Fruit fly (Drosophila melanogaster) whole organism, embryonic: ENCODE measurements around the gene CycG.

Source experiments
- Abd-B ChIP-seq: fragments of 200-800 bp; sonication (Bioruptor generic); optimal IDR thresholded peaks from 2 replicates; lab custom pipeline; 2018; ENCODE audit warnings: missing biosample characterization, mild to moderate bottlenecking, missing genetic modification characterization, moderate library complexity
- Adf1 ChIP-seq: fragments of 200-800 bp; sonication (Bioruptor generic); IDR thresholded peaks from 2 replicates; pipeline ENCODE4 v1.3.6; 2022; ENCODE audit warnings: missing biosample characterization, missing genetic modification characterization
- Atf6 ChIP-seq: fragments of 200-800 bp; sonication (Bioruptor generic); IDR thresholded peaks from 2 replicates; pipeline ENCODE4 v1.3.6; 2022; ENCODE audit warnings: missing biosample characterization, missing genetic modification characterization
- B-H2 ChIP-seq: fragments of 200-800 bp; sonication (Bioruptor generic); optimal IDR thresholded peaks from 2 replicates; lab custom pipeline; 2018; ENCODE audit warnings: missing biosample characterization, mild to moderate bottlenecking, missing genetic modification characterization
- BEAF-32 ChIP-seq: fragments of 200-800 bp; sonication (Bioruptor generic); optimal IDR thresholded peaks from 3 replicates; lab custom pipeline; 2017; ENCODE audit warnings: missing biosample characterization, missing genetic modification characterization, mild to moderate bottlenecking, moderate library complexity, missing genetic modification reagents
- CG10431 ChIP-seq: fragments of 200-800 bp; sonication (Bioruptor generic); optimal IDR thresholded peaks from 3 replicates; lab custom pipeline; 2018; ENCODE audit warnings: missing biosample characterization, mild to moderate bottlenecking, missing genetic modification characterization
- CG10979 ChIP-seq: fragments of 200-800 bp; sonication (Bioruptor generic); optimal IDR thresholded peaks from 2 replicates; lab custom pipeline; 2018; ENCODE audit warnings: missing biosample characterization, mild to moderate bottlenecking, missing genetic modification characterization, moderate library complexity
- CG12659 ChIP-seq: fragments of 200-800 bp; sonication (Bioruptor generic); optimal IDR thresholded peaks from 3 replicates; lab custom pipeline; 2017; ENCODE audit warnings: mild to moderate bottlenecking, missing biosample characterization, missing genetic modification reagents, missing genetic modification characterization
- CG17328 ChIP-seq: fragments of 200-800 bp; sonication (Bioruptor generic); IDR thresholded peaks from 2 replicates; pipeline ENCODE4 v1.3.6; 2022; ENCODE audit warnings: missing biosample characterization, missing genetic modification characterization
- CG33557 ChIP-seq: fragments of 200-800 bp; sonication (Bioruptor generic); optimal IDR thresholded peaks from 2 replicates; lab custom pipeline; 2019; ENCODE audit warnings: missing biosample characterization, mild to moderate bottlenecking, missing genetic modification characterization, moderate library complexity
- CG6175 ChIP-seq: fragments of 200-800 bp; sonication (Bioruptor generic); IDR thresholded peaks from 3 replicates; pipeline ENCODE4 v1.3.6; 2022; ENCODE audit warnings: missing biosample characterization, missing genetic modification characterization
- CG7963 ChIP-seq: fragments of 200-800 bp; sonication (Bioruptor generic); IDR thresholded peaks from 3 replicates; pipeline ENCODE4 v1.3.6; 2022; ENCODE audit warnings: missing biosample characterization, missing genetic modification characterization; ENCODE audit not compliant: partially characterized antibody
- CoRest ChIP-seq: fragments of 200-800 bp; sonication (Bioruptor generic); optimal IDR thresholded peaks from 3 replicates; lab custom pipeline; 2018; ENCODE audit warnings: missing biosample characterization, mild to moderate bottlenecking, missing genetic modification characterization, moderate library complexity
- CrebB ChIP-seq: fragments of 200-800 bp; sonication (Bioruptor generic); optimal IDR thresholded peaks from 3 replicates; lab custom pipeline; 2018; ENCODE audit warnings: missing biosample characterization, mild to moderate bottlenecking, missing genetic modification characterization
- Ets97D ChIP-seq: fragments of 200-800 bp; sonication (Bioruptor generic); optimal IDR thresholded peaks from 3 replicates; lab custom pipeline; 2016; ENCODE audit warnings: missing biosample characterization, missing genetic modification characterization
- Mes4 ChIP-seq: fragments of 200-800 bp; sonication (Bioruptor generic); optimal IDR thresholded peaks from 2 replicates; lab custom pipeline; 2016; ENCODE audit warnings: missing biosample characterization, missing genetic modification characterization
- Myb ChIP-seq: fragments of 200-800 bp; sonication (Bioruptor generic); optimal IDR thresholded peaks from 2 replicates; lab custom pipeline; 2016; ENCODE audit warnings: missing biosample characterization, missing genetic modification characterization
- Oli ChIP-seq: fragments of 200-800 bp; sonication (Bioruptor generic); optimal IDR thresholded peaks from 2 replicates; lab custom pipeline; 2018; ENCODE audit warnings: missing biosample characterization, mild to moderate bottlenecking, missing genetic modification characterization, moderate library complexity
- Opbp ChIP-seq: fragments of 200-800 bp; sonication (Bioruptor generic); IDR thresholded peaks from 3 replicates; pipeline ENCODE4 v1.3.6; 2022; ENCODE audit warnings: missing biosample characterization, missing genetic modification characterization; ENCODE audit not compliant: partially characterized antibody
- Side ChIP-seq: fragments of 200-800 bp; sonication (Bioruptor generic); optimal IDR thresholded peaks from 2 replicates; lab custom pipeline; 2016; ENCODE audit warnings: missing biosample characterization, missing genetic modification characterization
- Sry-δ ChIP-seq: fragments of 200-800 bp; sonication (Bioruptor generic); optimal IDR thresholded peaks from 2 replicates; lab custom pipeline; 2016; ENCODE audit warnings: missing biosample characterization, missing genetic modification characterization
- Ssrp ChIP-seq: fragments of 200-800 bp; sonication (Bioruptor generic); optimal IDR thresholded peaks from 2 replicates; lab custom pipeline; 2018; ENCODE audit warnings: missing biosample characterization, mild to moderate bottlenecking, missing genetic modification characterization, moderate library complexity
- Xrp1 ChIP-seq: fragments of 200-800 bp; sonication (Bioruptor generic); IDR thresholded peaks from 2 replicates; pipeline ENCODE4 v1.3.6; 2022; ENCODE audit warnings: missing biosample characterization, missing genetic modification characterization
- ab ChIP-seq: fragments of 200-800 bp; sonication (Bioruptor generic); optimal IDR thresholded peaks from 2 replicates; lab custom pipeline; 2016; ENCODE audit warnings: missing biosample characterization, missing genetic modification characterization
- ato ChIP-seq: fragments of 200-800 bp; sonication (Bioruptor generic); IDR thresholded peaks from 2 replicates; pipeline ENCODE4 v1.3.6; 2022; ENCODE audit warnings: missing biosample characterization, missing genetic modification characterization; ENCODE audit not compliant: partially characterized antibody
- cato ChIP-seq: fragments of 200-800 bp; sonication (Bioruptor generic); optimal IDR thresholded peaks from 2 replicates; lab custom pipeline; 2016; ENCODE audit warnings: missing biosample characterization, missing genetic modification characterization, borderline replicate concordance
- ems ChIP-seq: fragments of 200-800 bp; sonication (Bioruptor generic); optimal IDR thresholded peaks from 3 replicates; lab custom pipeline; 2016; ENCODE audit warnings: missing biosample characterization, missing genetic modification characterization
- fd64A ChIP-seq: fragments of 200-800 bp; sonication (Bioruptor generic); optimal IDR thresholded peaks from 3 replicates; lab custom pipeline; 2018; ENCODE audit warnings: missing biosample characterization, mild to moderate bottlenecking, missing genetic modification characterization
- gcm2 ChIP-seq: fragments of 200-800 bp; sonication (Bioruptor generic); optimal IDR thresholded peaks from 2 replicates; lab custom pipeline; 2016; ENCODE audit warnings: missing biosample characterization, missing genetic modification characterization
- gfzf ChIP-seq: fragments of 200-800 bp; sonication (Bioruptor generic); optimal IDR thresholded peaks from 2 replicates; lab custom pipeline; 2016; ENCODE audit warnings: missing biosample characterization, mild to moderate bottlenecking, missing genetic modification characterization, moderate library complexity
- grau ChIP-seq: fragments of 200-800 bp; optimal IDR thresholded peaks from 3 replicates; lab custom pipeline; 2019; ENCODE audit warnings: missing biosample characterization, mild to moderate bottlenecking, missing genetic modification characterization, moderate library complexity
- gsb ChIP-seq: fragments of 200-800 bp; sonication (Bioruptor generic); IDR thresholded peaks from 2 replicates; pipeline ENCODE4 v1.3.6; 2022; ENCODE audit warnings: missing biosample characterization, missing genetic modification characterization
- h ChIP-seq: fragments of >200 bp; optimal IDR thresholded peaks from 2 replicates; lab custom pipeline; 2017
- hb ChIP-seq: fragments of 200-800 bp; sonication (Bioruptor generic); IDR thresholded peaks from 3 replicates; pipeline ENCODE4 v1.3.6; 2022; ENCODE audit warnings: missing biosample characterization, missing genetic modification characterization; ENCODE audit not compliant: partially characterized antibody
- ken ChIP-seq: fragments of 200-800 bp; sonication (Bioruptor generic); IDR thresholded peaks from 3 replicates; pipeline ENCODE4 v1.3.6; 2022; ENCODE audit warnings: missing biosample characterization, missing genetic modification characterization
- knrl ChIP-seq: fragments of 200-800 bp; sonication (Bioruptor generic); IDR thresholded peaks from 3 replicates; pipeline ENCODE4 v1.3.6; 2022; ENCODE audit warnings: missing biosample characterization, missing genetic modification characterization; ENCODE audit not compliant: partially characterized antibody
- lab ChIP-seq: fragments of 200-800 bp; sonication (Bioruptor generic); optimal IDR thresholded peaks from 3 replicates; lab custom pipeline; 2017; ENCODE audit warnings: missing biosample characterization, missing genetic modification characterization, mild to moderate bottlenecking, moderate library complexity, missing genetic modification reagents
- nom ChIP-seq: fragments of 200-800 bp; sonication (Bioruptor generic); optimal IDR thresholded peaks from 2 replicates; lab custom pipeline; 2017; ENCODE audit warnings: missing biosample characterization, missing genetic modification characterization, mild to moderate bottlenecking, moderate library complexity, missing genetic modification reagents
- peb ChIP-seq: fragments of 200-800 bp; sonication (Bioruptor generic); IDR thresholded peaks from 2 replicates; pipeline ENCODE4 v1.3.6; 2022; ENCODE audit warnings: missing biosample characterization, missing genetic modification characterization
- pfk ChIP-seq: fragments of 200-800 bp; sonication (Bioruptor generic); optimal IDR thresholded peaks from 2 replicates; lab custom pipeline; 2018; ENCODE audit warnings: missing biosample characterization, mild to moderate bottlenecking, missing genetic modification characterization, moderate library complexity
- repo ChIP-seq: fragments of 200-800 bp; sonication (Bioruptor generic); optimal IDR thresholded peaks from 2 replicates; lab custom pipeline; 2016; ENCODE audit warnings: missing biosample characterization, missing genetic modification characterization
- salm ChIP-seq: fragments of 200-800 bp; sonication (Bioruptor generic); optimal IDR thresholded peaks from 2 replicates; lab custom pipeline; 2018; ENCODE audit warnings: missing biosample characterization, mild to moderate bottlenecking, missing genetic modification characterization
- scrt ChIP-seq: fragments of 200-800 bp; sonication (Bioruptor generic); optimal IDR thresholded peaks from 2 replicates; lab custom pipeline; 2018; ENCODE audit warnings: missing biosample characterization, mild to moderate bottlenecking, missing genetic modification characterization, moderate library complexity
- so ChIP-seq: fragments of 200-800 bp; sonication (Bioruptor generic); IDR thresholded peaks from 3 replicates; pipeline ENCODE4 v1.3.6; 2022; ENCODE audit warnings: missing biosample characterization, missing genetic modification characterization
- stwl ChIP-seq: fragments of 200-800 bp; sonication (Bioruptor generic); optimal IDR thresholded peaks from 3 replicates; lab custom pipeline; 2018; ENCODE audit warnings: missing biosample characterization, mild to moderate bottlenecking, missing genetic modification characterization, moderate library complexity
- sug ChIP-seq: fragments of 200-800 bp; optimal IDR thresholded peaks from 2 replicates; lab custom pipeline; 2019; ENCODE audit warnings: missing biosample characterization, mild to moderate bottlenecking, missing genetic modification characterization, moderate library complexity
- tap ChIP-seq: fragments of 200-800 bp; optimal IDR thresholded peaks from 3 replicates; lab custom pipeline; 2019; ENCODE audit warnings: missing biosample characterization, mild to moderate bottlenecking, missing genetic modification characterization, moderate library complexity
- zfh1 ChIP-seq: fragments of 200-800 bp; sonication (Bioruptor generic); IDR thresholded peaks from 3 replicates; pipeline ENCODE4 v1.3.6; 2022; ENCODE audit warnings: missing biosample characterization, missing genetic modification characterization

Gene CycG

dm6 chr3R:31596071-31596883 is 16.2 kb downstream of the CycG start, which contains the start of gene RpL6 (continued):
- TF ChIP-seq tap (tag; lab: Kevin White, UChicago) (peak; percentile 29), scrt (GFP tag; lab: Kevin White, UChicago) (no peak), CG10979 (peak; percentile 26), CG17328 (peak; percentile 34; the same call in 1 of the 2 replicates), Mes4 (GFP tag; lab: Kevin White, UChicago) (no peak), CrebB (tag; lab: Kevin White, UChicago) (peak; percentile 36), CG7963 (GFP tag; lab: Robert Waterston, UW) (peak; percentile 71), CoRest (tag; lab: Kevin White, UChicago) (peak; percentile 36), Sry-δ (GFP tag; lab: Kevin White, UChicago) (peak; percentile 85), Opbp (peak; percentile 63; the same call in 1 of the 3 replicates), pfk (GFP tag; lab: Kevin White, UChicago) (peak; percentile 47), lab (peak; percentile 44), CG12659 (GFP tag; lab: Kevin White, UChicago) (peak; percentile 76), Ssrp (no peak), Xrp1 (GFP tag; lab: Robert Waterston, UW) (peak; percentile 7; the same call in 1 of the 2 replicates), CG6175 (GFP tag; lab: Robert Waterston, UW) (no peak), ato (peak; percentile 81), gfzf (GFP tag; lab: Kevin White, UChicago) (peak; percentile 93), B-H2 (GFP tag; lab: Kevin White, UChicago) (peak; percentile 30), ken (GFP tag; lab: Robert Waterston, UW) (0 out of 3 replicates have a peak, but pooled peaks have one; percentile 37), repo (GFP tag; lab: Kevin White, UChicago) (no peak), ab (GFP tag; lab: Kevin White, UChicago) (no peak), Side (GFP tag; lab: Kevin White, UChicago) (peak; percentile 20), grau (tag; lab: Kevin White, UChicago) (no peak), sug (tag; lab: Kevin White, UChicago) (peak; percentile 1), Myb (GFP tag; lab: Kevin White, UChicago) (peak; percentile 98), peb (GFP tag; lab: Robert Waterston, UW) (no peak), CG33557 (GFP tag; lab: Kevin White, UChicago) (peak; percentile 46), Atf6 (no peak), BEAF-32 (GFP tag; lab: Kevin White, UChicago) (peak; percentile 84), gsb (no peak)

dm6 chr3R:31592256-31592879 is 20.1 kb downstream of the CycG start, which contains the start of gene CG1774:
TSS of gene CG1774 (plus strand) at chr3R:31592803.
- TF ChIP-seq Abd-B (GFP tag; lab: Kevin White, UChicago) (no peak), h (no peak), Ets97D (GFP tag; lab: Kevin White, UChicago) (peak; percentile 26), Oli (tag; lab: Kevin White, UChicago) (peak; percentile 68), hb (GFP tag; lab: Robert Waterston, UW) (no peak), so (GFP tag; lab: Robert Waterston, UW) (peak; percentile 47; the same call in 1 of the 3 replicates), knrl (GFP tag; lab: Robert Waterston, UW) (no peak), Adf1 (GFP tag; lab: Robert Waterston, UW) (peak; percentile 47; the same call in 1 of the 2 replicates), stwl (tag; lab: Kevin White, UChicago) (no peak), CG10431 (GFP tag; lab: Kevin White, UChicago) (no peak), fd64A (GFP tag; lab: Kevin White, UChicago) (no peak), salm (tag; lab: Kevin White, UChicago) (peak; percentile 47), cato (peak; percentile 17), gcm2 (GFP tag; lab: Kevin White, UChicago) (peak; percentile 1), gsb (peak; percentile 69), nom (no peak), ems (GFP tag; lab: Kevin White, UChicago) (peak; percentile 65), CoRest (tag; lab: Kevin White, UChicago) (peak; percentile 79), zfh1 (GFP tag; lab: Robert Waterston, UW) (peak; percentile 74)
